Worm (Caenorhabditis elegans) whole organism, late embryonic: ENCODE measurements around the gene F20G2.5.

Source experiments
- C08G9.2 ChIP-seq: sonication (generic microtip); optimal IDR thresholded peaks from 2 replicates; lab custom pipeline; 2016; ENCODE audit warnings: mild to moderate bottlenecking, missing genetic modification characterization, moderate library complexity, missing compliant biosample characterization
- ama-1 ChIP-seq: fragments of 150-350 bp; optimal IDR thresholded peaks from 2 replicates; lab custom pipeline; 2014
- ceh-24 ChIP-seq: sonication (generic microtip); optimal IDR thresholded peaks from 2 replicates; lab custom pipeline; 2016; ENCODE audit warnings: mild to moderate bottlenecking, missing genetic modification characterization, missing compliant biosample characterization
- ceh-31 ChIP-seq: sonication (generic microtip); optimal IDR thresholded peaks from 2 replicates; lab custom pipeline; 2016; ENCODE audit warnings: missing genetic modification characterization, missing compliant biosample characterization
- fkh-10 ChIP-seq: fragments of 150-350 bp; optimal IDR thresholded peaks from 2 replicates; lab custom pipeline; 2014; ENCODE audit warnings: missing biosample characterization, missing genetic modification reagents, missing genetic modification characterization
- fkh-6 ChIP-seq: sonication (generic microtip); optimal IDR thresholded peaks from 2 replicates; lab custom pipeline; 2016; ENCODE audit warnings: missing genetic modification characterization, missing compliant biosample characterization
- hlh-30 ChIP-seq: sonication (generic microtip); optimal IDR thresholded peaks from 2 replicates; lab custom pipeline; 2017; ENCODE audit warnings: antibody characterized with exemption, missing genetic modification characterization, missing compliant biosample characterization; ENCODE audit not compliant: insufficient read depth
- lin-11 ChIP-seq: fragments of 200-800 bp; sonication (Bioruptor generic); optimal IDR thresholded peaks from 2 replicates; lab custom pipeline; 2018; ENCODE audit warnings: mild to moderate bottlenecking, missing genetic modification characterization, missing compliant biosample characterization
- nfya-1 ChIP-seq: sonication (generic microtip); optimal IDR thresholded peaks from 2 replicates; lab custom pipeline; 2017; ENCODE audit warnings: missing genetic modification characterization, mild to moderate bottlenecking, missing compliant biosample characterization, antibody characterized with exemption, moderate library complexity
- pqm-1 ChIP-seq: sonication (generic microtip); optimal IDR thresholded peaks from 2 replicates; lab custom pipeline; 2016; ENCODE audit warnings: missing genetic modification characterization, missing compliant biosample characterization
- ttx-3 ChIP-seq: sonication (generic microtip); optimal IDR thresholded peaks from 2 replicates; lab custom pipeline; 2016; ENCODE audit warnings: missing genetic modification reagents, missing genetic modification characterization, missing compliant biosample characterization
- unc-42 ChIP-seq: sonication (generic microtip); optimal IDR thresholded peaks from 2 replicates; lab custom pipeline; 2016; ENCODE audit warnings: missing genotype, missing genetic modification characterization, missing compliant biosample characterization

- TF ChIP-seq unc-42 (tag; lab: Kevin White, UChicago): no peak
- TF ChIP-seq ceh-24: no peak
- TF ChIP-seq pqm-1 (tag; lab: Kevin White, UChicago): no peak
- TF ChIP-seq hlh-30: no peak
- no peak for TF ChIP-seq fkh-10 (GFP tag; lab: Kevin White, UChicago)
- no peak for TF ChIP-seq lin-11 (tag; lab: Kevin White, UChicago)
- no peak for TF ChIP-seq ceh-31 (tag; lab: Kevin White, UChicago)
- no peak for TF ChIP-seq ttx-3
- no peak for TF ChIP-seq C08G9.2 (tag; lab: Kevin White, UChicago)
- no peak for TF ChIP-seq nfya-1 (tag; lab: Kevin White, UChicago)
- no peak for TF ChIP-seq ama-1 (lab: Kevin White, UChicago)
- TF ChIP-seq fkh-6 (tag; lab: Kevin White, UChicago): no peak
Measured at ce11 chrV:13816877-13817276, 45.6 kb downstream of the F20G2.5 start, which contains the start of gene F55B12.2.
